Fruit fly (Drosophila melanogaster) whole organism, embryonic: ENCODE data around the gene CG13088.

Experiments
- Adf1 ChIP-seq: fragments of 200-800 bp; sonication (Bioruptor generic); IDR thresholded peaks from 2 replicates; pipeline ENCODE4 v1.3.6; 2022; ENCODE audit warnings: missing biosample characterization, missing genetic modification characterization
- B-H1 ChIP-seq: fragments of 200-800 bp; sonication (Bioruptor generic); IDR thresholded peaks from 3 replicates; pipeline ENCODE4 v1.3.6; 2022; ENCODE audit warnings: missing biosample characterization, missing genetic modification characterization
- Blimp-1 ChIP-seq: fragments of 200-800 bp; sonication (Bioruptor generic); optimal IDR thresholded peaks from 3 replicates; lab custom pipeline; 2018; ENCODE audit warnings: missing biosample characterization, missing genetic modification characterization, mild to moderate bottlenecking, moderate library complexity, missing genetic modification reagents
- C15 ChIP-seq: fragments of 200-800 bp; sonication (Bioruptor generic); IDR thresholded peaks from 3 replicates; pipeline ENCODE4 v1.3.6; 2022; ENCODE audit warnings: missing biosample characterization, missing genetic modification characterization
- CG10543 ChIP-seq: fragments of 200-800 bp; sonication (Bioruptor generic); optimal IDR thresholded peaks from 3 replicates; lab custom pipeline; 2017; ENCODE audit warnings: missing biosample characterization, mild to moderate bottlenecking, missing genetic modification characterization, moderate library complexity
- CG11398 ChIP-seq: fragments of 200-800 bp; sonication (Bioruptor generic); optimal IDR thresholded peaks from 2 replicates; lab custom pipeline; 2016; ENCODE audit warnings: missing biosample characterization, missing genetic modification characterization
- CG11695 ChIP-seq: fragments of 200-800 bp; sonication (Bioruptor generic); IDR thresholded peaks from 3 replicates; pipeline ENCODE4 v1.3.6; 2022; ENCODE audit warnings: missing biosample characterization, missing genetic modification characterization
- CG12659 ChIP-seq: fragments of 200-800 bp; sonication (Bioruptor generic); optimal IDR thresholded peaks from 3 replicates; lab custom pipeline; 2017; ENCODE audit warnings: mild to moderate bottlenecking, missing biosample characterization, missing genetic modification reagents, missing genetic modification characterization
- CG13123 ChIP-seq: fragments of 200-800 bp; sonication (Bioruptor generic); optimal IDR thresholded peaks from 2 replicates; lab custom pipeline; 2016; ENCODE audit warnings: missing biosample characterization, missing genetic modification characterization
- CG15514 ChIP-seq: fragments of 200-800 bp; sonication (Bioruptor generic); optimal IDR thresholded peaks from 3 replicates; lab custom pipeline; 2017; ENCODE audit warnings: missing biosample characterization, missing genetic modification characterization, mild to moderate bottlenecking, moderate library complexity, missing genetic modification reagents
- CG16813 ChIP-seq: fragments of 200-800 bp; sonication (Bioruptor generic); IDR thresholded peaks from 3 replicates; pipeline ENCODE4 v1.3.6; 2022; ENCODE audit warnings: missing biosample characterization, missing genetic modification characterization; ENCODE audit not compliant: partially characterized antibody
- CG16863 ChIP-seq: fragments of 200-800 bp; sonication (Bioruptor generic); optimal IDR thresholded peaks from 3 replicates; lab custom pipeline; 2016; ENCODE audit warnings: missing biosample characterization, missing genetic modification characterization
- CG17385 ChIP-seq: fragments of 200-800 bp; sonication (Bioruptor generic); optimal IDR thresholded peaks from 3 replicates; lab custom pipeline; 2018; ENCODE audit warnings: missing biosample characterization, mild to moderate bottlenecking, missing genetic modification characterization
- CG18011 ChIP-seq: fragments of 200-800 bp; sonication (Bioruptor generic); optimal IDR thresholded peaks from 2 replicates; lab custom pipeline; 2017; ENCODE audit warnings: missing biosample characterization, missing genetic modification characterization, mild to moderate bottlenecking, moderate library complexity, missing genotype
- CG18764 ChIP-seq: fragments of 200-800 bp; sonication (Bioruptor generic); optimal IDR thresholded peaks from 3 replicates; lab custom pipeline; 2016; ENCODE audit warnings: missing biosample characterization, missing genetic modification characterization
- CG2129 ChIP-seq: fragments of 200-800 bp; sonication (Bioruptor generic); IDR thresholded peaks from 2 replicates; pipeline ENCODE4 v1.3.6; 2022; ENCODE audit warnings: missing biosample characterization, missing genetic modification characterization; ENCODE audit not compliant: partially characterized antibody
- CG2712 ChIP-seq: fragments of 200-800 bp; optimal IDR thresholded peaks from 3 replicates; lab custom pipeline; 2019; ENCODE audit warnings: missing biosample characterization, mild to moderate bottlenecking, missing genetic modification characterization, moderate library complexity
- CG30020 ChIP-seq: fragments of 200-800 bp; optimal IDR thresholded peaks from 2 replicates; lab custom pipeline; 2019; ENCODE audit warnings: missing biosample characterization, mild to moderate bottlenecking, missing genetic modification characterization, moderate library complexity
- CG3281 ChIP-seq: fragments of 200-800 bp; sonication (Bioruptor generic); optimal IDR thresholded peaks from 3 replicates; lab custom pipeline; 2017; ENCODE audit warnings: missing biosample characterization, mild to moderate bottlenecking, missing genetic modification characterization
- CG3407 ChIP-seq: fragments of 200-800 bp; sonication (Bioruptor generic); optimal IDR thresholded peaks from 2 replicates; lab custom pipeline; 2018; ENCODE audit warnings: missing biosample characterization, mild to moderate bottlenecking, missing genetic modification characterization
- CG3726 ChIP-seq: fragments of 200-800 bp; sonication (Bioruptor generic); IDR thresholded peaks from 3 replicates; pipeline ENCODE4, ENCODE4 v1.3.6; 2022; ENCODE audit warnings: missing biosample characterization, missing genetic modification characterization
- CG4854 ChIP-seq: fragments of 200-800 bp; sonication (Bioruptor generic); optimal IDR thresholded peaks from 2 replicates; lab custom pipeline; 2016; ENCODE audit warnings: missing biosample characterization, missing genetic modification characterization, inconsistent platforms
- CG5245 ChIP-seq: fragments of 200-800 bp; sonication (Bioruptor generic); optimal IDR thresholded peaks from 3 replicates; lab custom pipeline; 2016; ENCODE audit warnings: missing biosample characterization, missing genetic modification characterization
- CG7372 ChIP-seq: fragments of 200-800 bp; sonication (Bioruptor generic); IDR thresholded peaks from 2 replicates; pipeline ENCODE4 v1.3.6; 2022; ENCODE audit warnings: missing biosample characterization, missing genetic modification characterization
- CG7786 ChIP-seq: fragments of 200-800 bp; sonication (Bioruptor generic); optimal IDR thresholded peaks from 2 replicates; lab custom pipeline; 2016; ENCODE audit warnings: missing biosample characterization, missing genetic modification characterization
- CG9727 ChIP-seq: fragments of 200-800 bp; sonication (Bioruptor generic); optimal IDR thresholded peaks from 3 replicates; lab custom pipeline; 2017; ENCODE audit warnings: missing biosample characterization, mild to moderate bottlenecking, missing genetic modification characterization
- CG9817 ChIP-seq: fragments of 200-800 bp; sonication (Bioruptor generic); optimal IDR thresholded peaks from 2 replicates; lab custom pipeline; 2018; ENCODE audit warnings: missing biosample characterization, mild to moderate bottlenecking, missing genetic modification characterization, moderate library complexity
- Chrac-16 ChIP-seq: fragments of 200-800 bp; sonication (Bioruptor generic); optimal IDR thresholded peaks from 3 replicates; lab custom pipeline; 2016; ENCODE audit warnings: missing biosample characterization, missing genetic modification characterization
- CoRest ChIP-seq: fragments of 200-800 bp; sonication (Bioruptor generic); optimal IDR thresholded peaks from 3 replicates; lab custom pipeline; 2018; ENCODE audit warnings: missing biosample characterization, mild to moderate bottlenecking, missing genetic modification characterization, moderate library complexity
- Doc3 ChIP-seq: fragments of 200-800 bp; sonication (Bioruptor generic); IDR thresholded peaks from 3 replicates; pipeline ENCODE4 v1.3.6; 2022; ENCODE audit warnings: missing biosample characterization, missing genetic modification characterization; ENCODE audit not compliant: partially characterized antibody
- Dp ChIP-seq: fragments of 200-800 bp; sonication (Bioruptor generic); optimal IDR thresholded peaks from 2 replicates; lab custom pipeline; 2018; ENCODE audit warnings: missing biosample characterization, mild to moderate bottlenecking, missing genetic modification characterization, moderate library complexity
- E2f2 ChIP-seq: fragments of 200-800 bp; sonication (Bioruptor generic); IDR thresholded peaks from 2 replicates; pipeline ENCODE4 v1.3.6; 2022; ENCODE audit warnings: missing biosample characterization, missing genetic modification characterization
- Ets97D ChIP-seq: fragments of 200-800 bp; sonication (Bioruptor generic); optimal IDR thresholded peaks from 3 replicates; lab custom pipeline; 2016; ENCODE audit warnings: missing biosample characterization, missing genetic modification characterization
- Gug ChIP-seq: fragments of 200-800 bp; sonication (Bioruptor generic); IDR thresholded peaks from 4 replicates; pipeline ENCODE4 v1.3.6; 2022; ENCODE audit warnings: missing biosample characterization, missing genetic modification characterization
- HLH4C ChIP-seq: fragments of 200-800 bp; sonication (Bioruptor generic); IDR thresholded peaks from 3 replicates; pipeline ENCODE4 v1.3.6; 2022; ENCODE audit warnings: missing biosample characterization, missing genetic modification characterization; ENCODE audit not compliant: partially characterized antibody
- Hr51 ChIP-seq, 2 experiments: fragments of 200-800 bp; sonication (Bioruptor generic); optimal IDR thresholded peaks; 2 replicates in 1 of 2; 3 replicates in 1 of 2; lab custom pipeline; 2016 to 2018; ENCODE audit warnings: missing biosample characterization in 2 of 2, missing genetic modification characterization in 2 of 2, mild to moderate bottlenecking in 1 of 2, moderate library complexity in 1 of 2
- MESR4 ChIP-seq: fragments of 200-800 bp; sonication (Bioruptor generic); optimal IDR thresholded peaks from 2 replicates; lab custom pipeline; 2018; ENCODE audit warnings: missing biosample characterization, mild to moderate bottlenecking, missing genetic modification characterization, moderate library complexity
- Tbp ChIP-seq: fragments of >200 bp; optimal IDR thresholded peaks from 2 replicates; lab custom pipeline; 2018; ENCODE audit warnings: missing biosample characterization, missing genetic modification characterization
- Xbp1 ChIP-seq: fragments of 200-800 bp; sonication (Bioruptor generic); optimal IDR thresholded peaks from 3 replicates; lab custom pipeline; 2016; ENCODE audit warnings: missing biosample characterization, mild to moderate bottlenecking, missing genetic modification characterization
- bab2 ChIP-seq: fragments of 200-800 bp; sonication (Bioruptor generic); optimal IDR thresholded peaks from 2 replicates; lab custom pipeline; 2016; ENCODE audit warnings: missing biosample characterization, missing genetic modification characterization
- bsh ChIP-seq, 2 experiments: fragments of 200-800 bp; sonication (Bioruptor generic); optimal IDR thresholded peaks; 2 replicates each; lab custom pipeline; 2017 to 2018; ENCODE audit warnings: mild to moderate bottlenecking in 2 of 2, missing biosample characterization in 2 of 2, missing genetic modification characterization in 2 of 2, moderate library complexity in 1 of 2
- dm ChIP-seq: fragments of 200-800 bp; sonication (Bioruptor generic); optimal IDR thresholded peaks from 3 replicates; lab custom pipeline; 2016; ENCODE audit warnings: missing biosample characterization, missing genetic modification characterization
- dpn ChIP-seq, 2 experiments: fragments of 200-800 bp; sonication (Bioruptor generic); optimal IDR thresholded peaks; 3 replicates each; lab custom pipeline; 2016; ENCODE audit warnings: missing biosample characterization in 2 of 2, missing genetic modification characterization in 2 of 2
- knrl ChIP-seq: fragments of 200-800 bp; sonication (Bioruptor generic); IDR thresholded peaks from 3 replicates; pipeline ENCODE4 v1.3.6; 2022; ENCODE audit warnings: missing biosample characterization, missing genetic modification characterization; ENCODE audit not compliant: partially characterized antibody
- maf-S ChIP-seq: fragments of 200-800 bp; sonication (Bioruptor generic); optimal IDR thresholded peaks from 2 replicates; lab custom pipeline; 2016; ENCODE audit warnings: missing biosample characterization, missing genetic modification characterization
- nerfin-1 ChIP-seq: fragments of 200-800 bp; sonication (Bioruptor generic); optimal IDR thresholded peaks from 3 replicates; lab custom pipeline; 2019; ENCODE audit warnings: missing biosample characterization, mild to moderate bottlenecking, missing genetic modification characterization, moderate library complexity
- pnt ChIP-seq: fragments of 200-800 bp; sonication (Bioruptor generic); optimal IDR thresholded peaks from 3 replicates; lab custom pipeline; 2016; ENCODE audit warnings: missing biosample characterization, missing genetic modification characterization
- sens ChIP-seq: fragments of 200-800 bp; sonication (Bioruptor generic); peaks from one replicate; lab custom pipeline; 2016; ENCODE audit warnings: missing biosample characterization, missing genetic modification characterization
- stc ChIP-seq: fragments of 200-800 bp; sonication (Bioruptor generic); IDR thresholded peaks from 2 replicates; pipeline ENCODE4 v1.3.6; 2022; ENCODE audit warnings: missing biosample characterization, missing genetic modification characterization
- zfh1 ChIP-seq: fragments of 200-800 bp; sonication (Bioruptor generic); IDR thresholded peaks from 3 replicates; pipeline ENCODE4 v1.3.6; 2022; ENCODE audit warnings: missing biosample characterization, missing genetic modification characterization

Gene CG13088

DNA sequence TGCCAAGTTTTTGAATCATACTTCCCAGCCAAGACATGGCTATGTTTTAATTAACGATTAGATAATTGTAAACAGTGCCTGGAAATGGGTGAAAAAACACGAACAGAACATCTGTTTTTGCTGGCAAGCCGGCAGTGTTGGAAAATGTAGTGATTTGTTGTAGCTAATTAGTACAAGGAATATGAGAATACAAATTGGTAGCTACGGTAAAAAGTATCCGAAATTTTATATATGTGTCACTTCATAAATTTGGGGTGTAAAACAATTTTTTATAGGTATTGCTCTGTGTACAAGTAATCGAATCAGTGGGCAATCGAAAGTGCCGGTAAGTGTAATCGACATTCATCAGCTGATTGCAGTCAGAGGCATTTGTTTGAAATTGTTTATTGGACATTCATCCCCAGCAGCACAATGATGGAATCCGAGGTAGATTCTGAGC, 28.5 kb downstream of the CG13088 start, which contains the start of the genes mRpL51 and Uba4 (continued):
- TF ChIP-seq B-H1 (GFP tag; lab: Robert Waterston, UW) (no peak), CG18011 (GFP tag; lab: Kevin White, UChicago) (peak; percentile 42), CG3281 (GFP tag; lab: Kevin White, UChicago) (peak; percentile 23), zfh1 (GFP tag; lab: Robert Waterston, UW) (no peak), CG18764 (GFP tag; lab: Kevin White, UChicago) (peak; percentile 32), CG16813 (peak; percentile 59; the same call in 2 of the 3 replicates), CG3407 (GFP tag; lab: Kevin White, UChicago) (no peak), Tbp (no peak), sens (GFP tag; lab: Kevin White, UChicago) (peak; percentile 93), CG12659 (GFP tag; lab: Kevin White, UChicago) (peak; percentile 52), Hr51 (GFP tag; optimal IDR thresholded peaks at IDR 0.05; lab: Kevin White, UChicago) (peak in 1 of 2 experiments; percentile 10), Adf1 (GFP tag; lab: Robert Waterston, UW) (no peak), stc (no peak), CG9727 (GFP tag; lab: Kevin White, UChicago) (peak; percentile 20), bsh (GFP tag; optimal IDR thresholded peaks at IDR 0.05; lab: Kevin White, UChicago) (peak in 1 of 2 experiments; percentile 16), CG2712 (tag; lab: Kevin White, UChicago) (peak; percentile 53), dpn (GFP tag; optimal IDR thresholded peaks at IDR 0.05; lab: Kevin White, UChicago) (peak; percentile 31 to 51), CG17385 (GFP tag; lab: Kevin White, UChicago) (peak; percentile 30), pnt (GFP tag; lab: Kevin White, UChicago) (peak; percentile 9), Dp (GFP tag; lab: Kevin White, UChicago) (peak; percentile 58), HLH4C (GFP tag; lab: Robert Waterston, UW) (peak; percentile 69), CG3726 (GFP tag; lab: Robert Waterston, UW) (no peak), CG30020 (tag; lab: Kevin White, UChicago) (peak; percentile 31), CG5245 (peak; percentile 22), Xbp1 (peak; percentile 39), CG16863 (no peak), Chrac-16 (GFP tag; lab: Kevin White, UChicago) (peak; percentile 44), CG15514 (GFP tag; lab: Kevin White, UChicago) (peak; percentile 92), CG9817 (tag; lab: Kevin White, UChicago) (no peak), Doc3 (GFP tag; lab: Robert Waterston, UW) (peak; percentile 51; the same call in 1 of the 3 replicates), CG11398 (peak; percentile 19), MESR4 (peak; percentile 46), E2f2 (GFP tag; lab: Robert Waterston, UW) (peak; percentile 69), maf-S (GFP tag; lab: Kevin White, UChicago) (no peak), CG2129 (GFP tag; lab: Robert Waterston, UW) (peak; percentile 11; the same call in 1 of the 2 replicates), CG4854 (GFP tag; lab: Kevin White, UChicago) (peak; percentile 15), bab2 (GFP tag; lab: Kevin White, UChicago) (peak; percentile 51), dm (GFP tag; lab: Kevin White, UChicago) (peak; percentile 63), knrl (peak; percentile 54; the same call in 1 of the 3 replicates), CG13123 (GFP tag; lab: Kevin White, UChicago) (peak; percentile 6), CG10543 (GFP tag; lab: Kevin White, UChicago) (no peak), CoRest (no peak), Gug (no peak), CG7786 (peak; percentile 7), C15 (GFP tag; lab: Robert Waterston, UW) (no peak), CG11695 (GFP tag; lab: Robert Waterston, UW) (0 out of 3 replicates have a peak, but pooled peaks have one; percentile 35), CG7372 (no peak), Ets97D (GFP tag; lab: Kevin White, UChicago) (peak; percentile 47), nerfin-1 (tag; lab: Kevin White, UChicago) (peak; percentile 79), Blimp-1 (GFP tag; lab: Kevin White, UChicago) (peak; percentile 24)
